Worm (Caenorhabditis elegans): ENCODE results near the gene klp-20.
A peak's percentile ranks its signal among the peaks of the same experiment; 100 is the strongest.

DNA sequence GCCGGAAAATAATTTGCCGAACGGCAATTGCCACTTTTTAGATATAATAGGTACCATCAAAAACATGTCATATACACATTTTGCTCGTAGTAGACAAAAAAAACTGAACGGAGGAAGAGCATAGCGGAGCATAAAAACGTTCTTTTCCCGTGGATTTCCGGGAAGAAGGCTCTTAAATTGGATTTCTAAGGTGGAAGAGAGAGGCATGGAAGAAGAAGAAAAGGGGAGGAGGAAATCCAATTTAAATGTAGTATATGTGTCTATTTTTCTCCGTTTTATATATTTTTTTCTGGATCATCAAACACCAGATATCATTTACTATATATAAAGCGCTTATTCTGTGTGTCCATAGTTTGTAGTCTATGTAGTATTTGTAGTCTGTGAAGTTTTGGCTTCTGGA is 1.6 kb downstream of the klp-20 start:
- TF ChIP-seq fos-1 (tag; optimal IDR thresholded peaks at IDR 0.05) (no peak), nhr-77 (tag; optimal IDR thresholded peaks at IDR 0.05) (no peak), ztf-4 (tag; optimal IDR thresholded peaks at IDR 0.05) (no peak), ama-1 (optimal IDR thresholded peaks at IDR 0.05) (no peak), mef-2 (tag; optimal IDR thresholded peaks at IDR 0.05) (no peak), ceh-8 (GFP tag; optimal IDR thresholded peaks at IDR 0.05) (no peak), lin-14 (GFP tag; optimal IDR thresholded peaks at IDR 0.05) (peak; percentile 31), efl-1 (optimal IDR thresholded peaks at IDR 0.05) (no peak), efl-1 (GFP tag; optimal IDR thresholded peaks at IDR 0.05 in 1 of 2) (no peak), lin-35 (GFP tag; optimal IDR thresholded peaks at IDR 0.05) (no peak), nhr-28 (tag; optimal IDR thresholded peaks at IDR 0.05) (no peak), pqm-1 (tag; optimal IDR thresholded peaks at IDR 0.05) (no peak)
